Worm (Caenorhabditis elegans) whole organism, L1 larva: ENCODE measurements around the gene F54D5.9.

Source experiments
- C04F5.9 ChIP-seq: sonication (generic microtip); optimal IDR thresholded peaks from 2 replicates; lab custom pipeline; 2016; ENCODE audit warnings: missing genetic modification characterization, missing compliant biosample characterization
- C16A3.4 ChIP-seq: fragments of 150-350 bp; optimal IDR thresholded peaks from 2 replicates; lab custom pipeline; 2014; ENCODE audit warnings: missing biosample characterization, missing genetic modification characterization
- aha-1 ChIP-seq: fragments of 150-350 bp; optimal IDR thresholded peaks from 2 replicates; lab custom pipeline; 2014; ENCODE audit warnings: missing biosample characterization, missing genetic modification characterization
- alr-1 ChIP-seq: fragments of 200-800 bp; sonication (Bioruptor generic); optimal IDR thresholded peaks from 2 replicates; lab custom pipeline; 2018; ENCODE audit warnings: borderline replicate concordance, mild to moderate bottlenecking, missing genetic modification characterization, missing compliant biosample characterization
- blmp-1 ChIP-seq: fragments of 150-350 bp; optimal IDR thresholded peaks from 2 replicates; lab custom pipeline; 2014; ENCODE audit warnings: missing biosample characterization, missing genetic modification characterization
- ceh-82 ChIP-seq, 3 experiments: fragments of 150-350 bp in 1 of 3; sonication (generic microtip) in 2 of 3; optimal IDR thresholded peaks; 2 replicates each; lab custom pipeline; 2014 to 2017; ENCODE audit warnings: missing biosample characterization in 3 of 3, missing genetic modification characterization in 3 of 3
- ceh-90 ChIP-seq: sonication (generic microtip); optimal IDR thresholded peaks from 2 replicates; lab custom pipeline; 2016; ENCODE audit warnings: missing genetic modification characterization, missing compliant biosample characterization
- dpl-1 ChIP-seq, 3 experiments: fragments of 150-350 bp in 2 of 3; sonication (generic microtip) in 1 of 3; optimal IDR thresholded peaks; 2 replicates each; lab custom pipeline; 2014 to 2017; ENCODE audit warnings: missing biosample characterization in 3 of 3, missing genetic modification characterization in 3 of 3, missing genetic modification reagents in 3 of 3
- efl-1 ChIP-seq, 4 experiments: fragments of 150-350 bp; optimal IDR thresholded peaks in 3 of 4; peaks in 1 of 4; 1 replicate in 1 of 4; 2 replicates in 3 of 4; lab custom pipeline; 2014; ENCODE audit warnings: missing biosample characterization in 2 of 4, missing genetic modification characterization in 2 of 4, missing genetic modification reagents in 2 of 4
- egl-27 ChIP-seq, 2 experiments: fragments of 150-350 bp in 1 of 2; sonication (generic microtip); optimal IDR thresholded peaks; 3 replicates each; lab custom pipeline; 2017 to 2018; ENCODE audit warnings: missing biosample characterization in 2 of 2, missing genetic modification characterization in 2 of 2, missing genetic modification reagents in 2 of 2
- fkh-8 ChIP-seq: sonication (generic microtip); optimal IDR thresholded peaks from 2 replicates; lab custom pipeline; 2016; ENCODE audit warnings: mild to moderate bottlenecking, missing genetic modification characterization, missing compliant biosample characterization
- isw-1 ChIP-seq: fragments of 200-800 bp; sonication (Bioruptor generic); IDR thresholded peaks from 2 replicates; pipeline ENCODE4 v1.3.6; 2022; ENCODE audit warnings: missing genetic modification characterization, missing compliant biosample characterization
- jun-1 ChIP-seq: fragments of 150-350 bp; optimal IDR thresholded peaks from 2 replicates; lab custom pipeline; 2014; ENCODE audit warnings: missing biosample characterization, missing genetic modification reagents, missing genetic modification characterization
- lin-14 ChIP-seq: fragments of 200-800 bp; sonication (Bioruptor generic); optimal IDR thresholded peaks from 2 replicates; lab custom pipeline; 2018; ENCODE audit warnings: mild to moderate bottlenecking, missing genetic modification characterization, moderate library complexity, missing compliant biosample characterization
- lin-15B ChIP-seq: fragments of 150-350 bp; sonication (generic microtip); optimal IDR thresholded peaks from 3 replicates; lab custom pipeline; 2014; ENCODE audit warnings: missing biosample characterization, missing genetic modification characterization
- lin-35 ChIP-seq, 2 experiments: fragments of 150-350 bp; optimal IDR thresholded peaks; 2 replicates each; lab custom pipeline; 2014; ENCODE audit warnings: missing biosample characterization in 2 of 2, missing genetic modification characterization in 2 of 2, missing genetic modification reagents in 2 of 2
- lin-39 ChIP-seq: fragments of 150-350 bp; optimal IDR thresholded peaks from 2 replicates; lab custom pipeline; 2014; ENCODE audit warnings: missing biosample characterization, missing genetic modification reagents, missing genetic modification characterization
- lir-3 ChIP-seq: sonication (generic microtip); optimal IDR thresholded peaks from 2 replicates; lab custom pipeline; 2016; ENCODE audit warnings: mild to moderate bottlenecking, missing genetic modification characterization, moderate library complexity, missing compliant biosample characterization; ENCODE audit not compliant: poor library complexity
- lsy-2 ChIP-seq, 2 experiments: fragments of 150-350 bp; optimal IDR thresholded peaks; 2 replicates each; lab custom pipeline; 2014; ENCODE audit warnings: missing biosample characterization in 2 of 2, missing genetic modification characterization in 2 of 2
- mdl-1 ChIP-seq, 2 experiments: fragments of 150-350 bp; optimal IDR thresholded peaks; 2 replicates each; lab custom pipeline; 2014 to 2017; ENCODE audit warnings: missing biosample characterization in 2 of 2, missing genetic modification characterization in 2 of 2, inconsistent platforms in 1 of 2
- mef-2 ChIP-seq: fragments of 150-350 bp; optimal IDR thresholded peaks from 2 replicates; lab custom pipeline; 2014; ENCODE audit warnings: missing biosample characterization, missing genetic modification characterization
- mep-1 ChIP-seq: fragments of 150-350 bp; optimal IDR thresholded peaks from 2 replicates; lab custom pipeline; 2014; ENCODE audit warnings: missing biosample characterization, missing genetic modification characterization
- nhr-12 ChIP-seq: sonication (generic microtip); optimal IDR thresholded peaks from 2 replicates; lab custom pipeline; 2017; ENCODE audit warnings: missing biosample characterization, missing genetic modification characterization
- nhr-20 ChIP-seq: sonication (generic microtip); optimal IDR thresholded peaks from 2 replicates; lab custom pipeline; 2016; ENCODE audit warnings: mild to moderate bottlenecking, missing genetic modification characterization, missing compliant biosample characterization
- nhr-90 ChIP-seq: sonication (generic microtip); optimal IDR thresholded peaks from 2 replicates; lab custom pipeline; 2016; ENCODE audit warnings: mild to moderate bottlenecking, missing genetic modification characterization, missing compliant biosample characterization; ENCODE audit not compliant: poor library complexity
- pqm-1 ChIP-seq: sonication (generic microtip); optimal IDR thresholded peaks from 3 replicates; lab custom pipeline; 2017; ENCODE audit warnings: missing biosample characterization, missing genetic modification characterization
- rnt-1 ChIP-seq: sonication (generic microtip); optimal IDR thresholded peaks from 2 replicates; lab custom pipeline; 2016; ENCODE audit warnings: mild to moderate bottlenecking, missing genetic modification characterization, moderate library complexity, missing compliant biosample characterization
- skn-1 ChIP-seq: fragments of 150-350 bp; optimal IDR thresholded peaks from 2 replicates; lab custom pipeline; 2014; ENCODE audit warnings: missing biosample characterization, missing genetic modification characterization
- snu-23 ChIP-seq: sonication (generic microtip); optimal IDR thresholded peaks from 2 replicates; lab custom pipeline; 2016; ENCODE audit warnings: missing genetic modification characterization, missing compliant biosample characterization
- tbx-2 ChIP-seq: sonication (generic microtip); optimal IDR thresholded peaks from 2 replicates; lab custom pipeline; 2016; ENCODE audit warnings: missing genetic modification characterization, missing compliant biosample characterization
- unc-62 ChIP-seq: fragments of 150-350 bp; optimal IDR thresholded peaks from 2 replicates; lab custom pipeline; 2014; ENCODE audit warnings: missing biosample characterization, missing genetic modification reagents, missing genetic modification characterization
- unc-86 ChIP-seq: sonication (generic microtip); optimal IDR thresholded peaks from 2 replicates; lab custom pipeline; 2016; ENCODE audit warnings: missing genetic modification characterization, missing compliant biosample characterization
- unc-98 ChIP-seq: fragments of 200-800 bp; sonication (Bioruptor generic); IDR thresholded peaks from 2 replicates; pipeline ENCODE4 v1.3.6; 2022; ENCODE audit warnings: missing genetic modification characterization, missing compliant biosample characterization
- xbp-1 ChIP-seq: sonication (generic microtip); optimal IDR thresholded peaks from 2 replicates; lab custom pipeline; 2016; ENCODE audit warnings: missing genetic modification characterization, missing compliant biosample characterization
- zip-4 ChIP-seq: fragments of 200-800 bp; sonication (Bioruptor generic); optimal IDR thresholded peaks from 2 replicates; lab custom pipeline; 2018; ENCODE audit warnings: mild to moderate bottlenecking, missing genetic modification characterization, moderate library complexity, missing compliant biosample characterization

F54D5.9 gene

ce11 chrII:11582698-11583097 lies 38.1 kb upstream of the F54D5.9 start, which contains the start of gene ints-7:
Gene ints-7 (plus strand): TSS chrII:11582849.
- TF ChIP-seq mef-2 (tag; lab: Kevin White, UChicago) (no peak), C16A3.4 (tag; lab: Kevin White, UChicago) (no peak), snu-23 (GFP tag; lab: Kevin White, UChicago) (no peak), nhr-90 (tag; lab: Kevin White, UChicago) (no peak), unc-98 (GFP tag; lab: Robert Waterston, UW) (no peak), alr-1 (tag; lab: Kevin White, UChicago) (no peak), zip-4 (GFP tag; lab: Kevin White, UChicago) (no peak), unc-62 (GFP tag; lab: Kevin White, UChicago) (no peak), C04F5.9 (tag; lab: Kevin White, UChicago) (no peak), egl-27 (tag; optimal IDR thresholded peaks at IDR 0.05; lab: Kevin White, UChicago) (no peak), xbp-1 (tag; lab: Kevin White, UChicago) (no peak), dpl-1 (GFP tag; optimal IDR thresholded peaks at IDR 0.05; lab: Kevin White, UChicago) (no peak)

- TF ChIP-seq skn-1 (tag; lab: Kevin White, UChicago) (peak; percentile 70), lin-14 (GFP tag; lab: Kevin White, UChicago) (no peak), lin-39 (no peak), lsy-2 (tag; optimal IDR thresholded peaks at IDR 0.05; lab: Kevin White, UChicago) (peak in 1 of 2 experiments; percentile 70), dpl-1 (GFP tag; optimal IDR thresholded peaks at IDR 0.05; lab: Kevin White, UChicago) (peak; percentile 57 to 82 (median 74)), pqm-1 (tag; lab: Kevin White, UChicago) (no peak), aha-1 (tag; lab: Kevin White, UChicago) (no peak), blmp-1 (tag; lab: Kevin White, UChicago) (peak; percentile 33), ceh-82 (tag; optimal IDR thresholded peaks at IDR 0.05; lab: Kevin White, UChicago) (peak in 1 of 3 experiments; percentile 58), nhr-20 (tag; lab: Kevin White, UChicago) (no peak), efl-1 (optimal IDR thresholded peaks at IDR 0.05; lab: Kevin White, UChicago) (peak; percentile 67 to 70), efl-1 (GFP tag; optimal IDR thresholded peaks at IDR 0.05 in 1 of 2; lab: Kevin White, UChicago) (peak; percentile 81 to 97), isw-1 (GFP tag; lab: Robert Waterston, UW) (peak; percentile 23; the same call in 1 of the 2 replicates), lir-3 (tag; lab: Kevin White, UChicago) (peak; percentile 33), rnt-1 (tag; lab: Kevin White, UChicago) (peak; percentile 42), ceh-90 (tag; lab: Kevin White, UChicago) (peak; percentile 49), zip-4 (GFP tag; lab: Kevin White, UChicago) (peak; percentile 90), lin-35 (GFP tag; optimal IDR thresholded peaks at IDR 0.05; lab: Kevin White, UChicago) (peak; percentile 64 to 80), fkh-8 (tag; lab: Kevin White, UChicago) (peak; percentile 5), lin-15B (tag; lab: Kevin White, UChicago) (peak; percentile 47), mep-1 (tag; lab: Kevin White, UChicago) (peak; percentile 43), C16A3.4 (tag; lab: Kevin White, UChicago) (peak; percentile 4), jun-1 (tag; lab: Kevin White, UChicago) (no peak), tbx-2 (tag; lab: Kevin White, UChicago) (no peak), mdl-1 (tag; optimal IDR thresholded peaks at IDR 0.05; lab: Kevin White, UChicago) (peak in 1 of 2 experiments; percentile 19)
These were observed 33.7 kb upstream of the F54D5.9 start, which contains the start of gene smc-6 for ce11 chrII:11578327-11578726. Gene smc-6 (plus strand): TSS chrII:11578716.

- TF ChIP-seq efl-1 (optimal IDR thresholded peaks at IDR 0.05; lab: Kevin White, UChicago) (no peak), efl-1 (GFP tag; optimal IDR thresholded peaks at IDR 0.05 in 1 of 2; lab: Kevin White, UChicago) (no peak), nhr-12 (no peak), unc-86 (tag; lab: Kevin White, UChicago) (no peak), dpl-1 (GFP tag; optimal IDR thresholded peaks at IDR 0.05; lab: Kevin White, UChicago) (no peak), isw-1 (GFP tag; lab: Robert Waterston, UW) (no peak)
These were observed 33.2 kb upstream of the F54D5.9 start for ce11 chrII:11577861-11578260.
